Fruit fly (Drosophila melanogaster): ENCODE results near the gene CG15578.

Gene CG15578

DNA sequence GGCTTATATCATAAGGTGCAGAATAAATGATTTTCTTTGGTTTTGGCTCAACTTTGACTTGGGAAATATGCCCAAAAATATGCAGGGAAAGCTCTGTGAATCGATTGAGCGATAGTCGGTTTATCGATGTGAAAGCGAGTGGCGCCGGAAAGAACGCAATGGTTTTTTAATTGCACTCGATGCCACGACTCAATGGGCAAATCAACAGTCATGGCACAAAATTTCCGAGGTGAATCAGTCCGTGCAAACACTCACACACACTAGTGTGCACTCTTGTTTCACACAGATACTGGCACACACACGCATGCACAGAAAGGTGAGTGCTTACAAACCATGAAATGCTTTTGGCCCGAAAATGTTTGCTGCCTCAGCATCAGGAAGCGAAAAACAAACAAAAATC, 37.6 kb downstream of the CG15578 start (continued):
- TF ChIP-seq Meics (GFP tag; optimal IDR thresholded peaks at IDR 0.05) (no peak), danr (GFP tag; IDR thresholded peaks at IDR 0.05) (no peak), CG18476 (GFP tag; optimal IDR thresholded peaks at IDR 0.05) (no peak), CG13775 (GFP tag; optimal IDR thresholded peaks at IDR 0.05) (no peak), CG2116 (GFP tag; optimal IDR thresholded peaks at IDR 0.05) (no peak), CG1529 (GFP tag; optimal IDR thresholded peaks at IDR 0.05) (no peak), Kr (GFP tag; optimal IDR thresholded peaks at IDR 0.05) (no peak), CG8089 (GFP tag; optimal IDR thresholded peaks at IDR 0.05) (no peak)

All from whole organism, embryonic.